Fruit fly (Drosophila melanogaster): ENCODE results near the gene rho.
A peak's percentile ranks its signal among the peaks of the same experiment; 100 is the strongest.

rho gene

dm6 chr3L:1420950-1421349 is 42.7 kb upstream of the rho start (continued):
- TF ChIP-seq CG13775 (GFP tag; optimal IDR thresholded peaks at IDR 0.05) (no peak), gem (tag; optimal IDR thresholded peaks at IDR 0.05) (peak; percentile 4), CG4730 (GFP tag; IDR thresholded peaks at IDR 0.05) (no peak), CG11723 (GFP tag; optimal IDR thresholded peaks at IDR 0.05) (no peak), CG12744 (GFP tag; optimal IDR thresholded peaks at IDR 0.05) (no peak), C15 (GFP tag; IDR thresholded peaks at IDR 0.05) (no peak), Nf-YA (GFP tag; IDR thresholded peaks at IDR 0.05) (no peak), CG12942 (GFP tag; optimal IDR thresholded peaks at IDR 0.05) (no peak), tio (GFP tag; optimal IDR thresholded peaks at IDR 0.05) (no peak), CG14667 (GFP tag; IDR thresholded peaks at IDR 0.05) (no peak), wor (GFP tag; IDR thresholded peaks at IDR 0.05) (no peak), Tbp (GFP tag; optimal IDR thresholded peaks at IDR 0.05) (no peak), Asciz (GFP tag; optimal IDR thresholded peaks at IDR 0.05) (peak; percentile 10), CG30431 (GFP tag; optimal IDR thresholded peaks at IDR 0.05) (no peak), rib (GFP tag; IDR thresholded peaks at IDR 0.05) (no peak), dmrt99B (tag; optimal IDR thresholded peaks at IDR 0.05) (peak; percentile 12), CG4424 (GFP tag; optimal IDR thresholded peaks at IDR 0.05) (peak; percentile 41), CG10979 (tag; optimal IDR thresholded peaks at IDR 0.05) (peak; percentile 45), unc-4 (GFP tag; IDR thresholded peaks at IDR 0.05; ENCODE audit: partially characterized antibody) (no peak), CG17359 (tag; optimal IDR thresholded peaks at IDR 0.05) (no peak), CG13424 (tag; optimal IDR thresholded peaks at IDR 0.05) (no peak), Xrp1 (GFP tag; IDR thresholded peaks at IDR 0.05) (peak; percentile 47; the same call in 1 of the 2 replicates), dmrt11E (tag; optimal IDR thresholded peaks at IDR 0.05) (no peak), CG31441 (GFP tag; IDR thresholded peaks at IDR 0.05) (0 out of 2 replicates have a peak, but pooled peaks have one; percentile 10), seq (GFP tag; IDR thresholded peaks at IDR 0.05) (no peak), pum (GFP tag; optimal IDR thresholded peaks at IDR 0.05) (no peak), CG10565 (GFP tag; optimal IDR thresholded peaks at IDR 0.05) (no peak), CG10654 (GFP tag; optimal IDR thresholded peaks at IDR 0.05) (no peak), cwo (GFP tag; optimal IDR thresholded peaks at IDR 0.05) (no peak), CG31365 (tag; optimal IDR thresholded peaks at IDR 0.05) (no peak), da (GFP tag; optimal IDR thresholded peaks at IDR 0.05) (no peak), sens (GFP tag) (no peak), vvl (GFP tag; IDR thresholded peaks at IDR 0.05) (no peak; the same call in 1 of the 2 replicates), sens-2 (GFP tag; IDR thresholded peaks at IDR 0.05) (no peak), phol (tag; optimal IDR thresholded peaks at IDR 0.05) (peak; percentile 10), hbn (GFP tag; IDR thresholded peaks at IDR 0.05; ENCODE audit: partially characterized antibody) (no peak), eyg (GFP tag; optimal IDR thresholded peaks at IDR 0.05) (no peak), corto (GFP tag; optimal IDR thresholded peaks at IDR 0.05) (no peak), CG6854 (GFP tag; optimal IDR thresholded peaks at IDR 0.05) (no peak), CG43689 (GFP tag; IDR thresholded peaks at IDR 0.05) (no peak), peb (GFP tag; IDR thresholded peaks at IDR 0.05) (no peak), CG4360 (GFP tag; IDR thresholded peaks at IDR 0.05) (no peak), bsh (GFP tag; optimal IDR thresholded peaks at IDR 0.05) (peak in 1 of 2 experiments; percentile 26), tup (GFP tag; optimal IDR thresholded peaks at IDR 0.05) (no peak), gt (GFP tag; IDR thresholded peaks at IDR 0.05) (no peak), lmd (GFP tag; IDR thresholded peaks at IDR 0.05) (0 out of 2 replicates have a peak, but pooled peaks have one; percentile 16), CG17912 (GFP tag; optimal IDR thresholded peaks at IDR 0.05) (no peak), ap (GFP tag; IDR thresholded peaks at IDR 0.05) (no peak), dan (GFP tag; IDR thresholded peaks at IDR 0.05) (no peak), Sin3A (optimal IDR thresholded peaks at IDR 0.05) (no peak), jumu (GFP tag; optimal IDR thresholded peaks at IDR 0.05) (no peak), CG13894 (tag; optimal IDR thresholded peaks at IDR 0.05) (no peak)
